Worm (Caenorhabditis elegans) whole organism, L3 larva: Measurements from ENCODE around the gene Y46G5A.36.

Experiments
- R02D3.7 ChIP-seq: fragments of 150-350 bp; optimal IDR thresholded peaks from 2 replicates; lab custom pipeline; 2014; ENCODE audit warnings: missing biosample characterization, missing genetic modification characterization
- ama-1 ChIP-seq: fragments of 150-350 bp; optimal IDR thresholded peaks from 2 replicates; lab custom pipeline; 2018
- elt-1 ChIP-seq: fragments of 150-350 bp; optimal IDR thresholded peaks from 2 replicates; lab custom pipeline; 2014; ENCODE audit warnings: missing biosample characterization, missing genetic modification characterization
- eor-1 ChIP-seq, 2 experiments: fragments of 150-350 bp; optimal IDR thresholded peaks; 2 replicates each; lab custom pipeline; 2014 to 2018; ENCODE audit warnings: missing biosample characterization in 2 of 2, missing genetic modification characterization in 2 of 2
- mdl-1 ChIP-seq: fragments of 150-350 bp; optimal IDR thresholded peaks from 2 replicates; lab custom pipeline; 2014; ENCODE audit warnings: missing biosample characterization, missing genetic modification characterization
- nfya-1 ChIP-seq: sonication (generic microtip); optimal IDR thresholded peaks from 2 replicates; lab custom pipeline; 2017; ENCODE audit warnings: missing genetic modification characterization, mild to moderate bottlenecking, missing compliant biosample characterization, antibody characterized with exemption, moderate library complexity; ENCODE audit not compliant: insufficient read depth
- nhr-23 ChIP-seq: fragments of 150-350 bp; optimal IDR thresholded peaks from 2 replicates; lab custom pipeline; 2014; ENCODE audit warnings: missing biosample characterization, missing genetic modification reagents, missing genetic modification characterization
- nhr-237 ChIP-seq: fragments of 150-350 bp; optimal IDR thresholded peaks from 2 replicates; lab custom pipeline; 2014; ENCODE audit warnings: missing biosample characterization, missing genetic modification characterization
- nhr-43 ChIP-seq: sonication (generic microtip); optimal IDR thresholded peaks from 2 replicates; lab custom pipeline; 2016; ENCODE audit warnings: mild to moderate bottlenecking, missing genetic modification characterization, missing compliant biosample characterization; ENCODE audit not compliant: poor library complexity, severe bottlenecking
- nhr-76 ChIP-seq: fragments of 150-350 bp; sonication (generic microtip); optimal IDR thresholded peaks from 5 replicates; lab custom pipeline; 2014; ENCODE audit warnings: missing biosample characterization, missing genetic modification characterization
- nhr-77 ChIP-seq: fragments of 150-350 bp; optimal IDR thresholded peaks from 2 replicates; lab custom pipeline; 2014; ENCODE audit warnings: missing biosample characterization, missing genetic modification characterization
- sea-2 ChIP-seq: fragments of 150-350 bp; sonication (generic microtip); optimal IDR thresholded peaks from 4 replicates; lab custom pipeline; 2014; ENCODE audit warnings: missing biosample characterization, missing genetic modification reagents, missing genetic modification characterization
- snpc-4 ChIP-seq: fragments of 150-350 bp; optimal IDR thresholded peaks from 2 replicates; lab custom pipeline; 2014; ENCODE audit warnings: missing biosample characterization, missing genetic modification characterization
- unc-39 ChIP-seq: sonication (generic microtip); optimal IDR thresholded peaks from 4 replicates; lab custom pipeline; 2017; ENCODE audit warnings: missing biosample characterization, missing genetic modification characterization

ce11 chrII:12850129-12850528 is 26.6 kb downstream of the Y46G5A.36 start, which contains the start of gene Y46G5A.28:
- TF ChIP-seq nhr-77 (no peak), elt-1 (tag; lab: Kevin White, UChicago) (no peak), ama-1 (no peak), nfya-1 (tag; lab: Kevin White, UChicago) (no peak), mdl-1 (tag; lab: Kevin White, UChicago) (no peak), nhr-23 (tag; lab: Kevin White, UChicago) (no peak), nhr-43 (no peak), nhr-76 (tag; lab: Kevin White, UChicago) (no peak), sea-2 (GFP tag; lab: Kevin White, UChicago) (no peak), eor-1 (tag; optimal IDR thresholded peaks at IDR 0.05; lab: Kevin White, UChicago) (no peak), snpc-4 (tag; lab: Kevin White, UChicago) (no peak), nhr-237 (tag; lab: Kevin White, UChicago) (no peak), unc-39 (tag; lab: Kevin White, UChicago) (no peak), R02D3.7 (tag; lab: Kevin White, UChicago) (no peak)
